Fruit fly (Drosophila melanogaster): Measurements from ENCODE around the gene Mur11Da.

Mur11Da gene

dm6 chrX:12988025-12988801 is 20.5 kb downstream of the Mur11Da start, which contains the start of gene rsh:
TSS of gene rsh (plus strand) at chrX:12988615.
- TF ChIP-seq CG11504 (tag; optimal IDR thresholded peaks at IDR 0.05) = peak; percentile 30
- TF ChIP-seq Ets65A (GFP tag) = peak; percentile 16
- peak; percentile 98 for TF ChIP-seq scrt (GFP tag; optimal IDR thresholded peaks at IDR 0.05)
- TF ChIP-seq Deaf1 (tag; optimal IDR thresholded peaks at IDR 0.05) = peak; percentile 91
- no peak for TF ChIP-seq Dad (GFP tag; optimal IDR thresholded peaks at IDR 0.05)
- TF ChIP-seq Adf1 (GFP tag; IDR thresholded peaks at IDR 0.05) = peak; percentile 84
- TF ChIP-seq Nf-YC (tag; optimal IDR thresholded peaks at IDR 0.05) = peak; percentile 58
- peak; percentile 9 for TF ChIP-seq CG18599 (GFP tag; optimal IDR thresholded peaks at IDR 0.05)
- no peak for TF ChIP-seq CG6254 (GFP tag; optimal IDR thresholded peaks at IDR 0.05)
- no peak for TF ChIP-seq otp (GFP tag; IDR thresholded peaks at IDR 0.05)
- no peak for TF ChIP-seq tup (GFP tag; optimal IDR thresholded peaks at IDR 0.05)
- peak; percentile 59 for TF ChIP-seq abd-A (tag; optimal IDR thresholded peaks at IDR 0.05)

DNA sequence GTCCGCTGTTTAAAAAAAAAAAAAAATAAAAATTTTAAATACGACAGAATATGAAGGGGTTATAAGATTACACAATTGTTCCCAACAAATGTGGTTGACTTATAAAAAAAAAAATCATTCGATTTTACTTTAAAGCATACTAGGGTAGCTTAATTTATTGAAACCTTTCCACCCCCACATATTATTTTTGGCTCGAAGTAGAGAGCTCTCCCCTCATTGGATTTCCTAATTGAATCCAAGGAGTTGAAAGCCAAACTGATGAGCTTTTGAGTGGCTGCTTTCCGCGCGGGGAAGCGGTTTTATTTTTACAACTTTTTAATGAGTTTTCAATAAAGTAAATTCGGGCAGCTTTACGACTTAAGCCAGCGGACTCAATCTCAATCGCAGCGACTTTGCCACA is 37.1 kb downstream of the Mur11Da start, which contains the start of gene CG15719:
Gene CG15719 (minus strand): TSS at position 101 of the 400 bp plus-strand sequence.
- TF ChIP-seq jing (GFP tag; optimal IDR thresholded peaks at IDR 0.05) (no peak), CG2116 (GFP tag; optimal IDR thresholded peaks at IDR 0.05) (no peak), CG6654 (GFP tag; optimal IDR thresholded peaks at IDR 0.05) (no peak), CG8359 (GFP tag; optimal IDR thresholded peaks at IDR 0.05; ENCODE audit: borderline replicate concordance) (no peak), pb (GFP tag; optimal IDR thresholded peaks at IDR 0.05) (no peak), Sox100B (GFP tag; optimal IDR thresholded peaks at IDR 0.05) (no peak), CG7786 (GFP tag; optimal IDR thresholded peaks at IDR 0.05) (no peak), salm (tag; optimal IDR thresholded peaks at IDR 0.05) (no peak), gsb (GFP tag; IDR thresholded peaks at IDR 0.05) (no peak), CG9215 (GFP tag; IDR thresholded peaks at IDR 0.05) (no peak), CG15696 (tag; optimal IDR thresholded peaks at IDR 0.05) (no peak), ind (GFP tag; optimal IDR thresholded peaks at IDR 0.05) (no peak), BtbVII (GFP tag; optimal IDR thresholded peaks at IDR 0.05) (no peak), CG8388 (GFP tag; optimal IDR thresholded peaks at IDR 0.05) (no peak), dati (GFP tag; IDR thresholded peaks at IDR 0.05) (no peak)

- peak; percentile 34 for TF ChIP-seq sqz (GFP tag; optimal IDR thresholded peaks at IDR 0.05)
- peak; percentile 54; the same call in 1 of the 2 replicates for TF ChIP-seq crol (GFP tag; IDR thresholded peaks at IDR 0.05)
- TF ChIP-seq da (GFP tag; optimal IDR thresholded peaks at IDR 0.05) = no peak
- peak; percentile 97 for TF ChIP-seq scrt (GFP tag; optimal IDR thresholded peaks at IDR 0.05)
- peak; percentile 6 for TF ChIP-seq mirr (GFP tag; optimal IDR thresholded peaks at IDR 0.05)
- no peak for TF ChIP-seq caup (GFP tag; optimal IDR thresholded peaks at IDR 0.05; ENCODE audit: severe bottlenecking)
- TF ChIP-seq abd-A (tag; optimal IDR thresholded peaks at IDR 0.05) = peak; percentile 92
Measured at dm6 chrX:13012289-13012688, 44.6 kb downstream of the Mur11Da start.
